Worm (Caenorhabditis elegans): ENCODE data around the gene F58G11.4.
A peak's percentile ranks its signal among the peaks of the same experiment; 100 is the strongest.

F58G11.4 gene

DNA sequence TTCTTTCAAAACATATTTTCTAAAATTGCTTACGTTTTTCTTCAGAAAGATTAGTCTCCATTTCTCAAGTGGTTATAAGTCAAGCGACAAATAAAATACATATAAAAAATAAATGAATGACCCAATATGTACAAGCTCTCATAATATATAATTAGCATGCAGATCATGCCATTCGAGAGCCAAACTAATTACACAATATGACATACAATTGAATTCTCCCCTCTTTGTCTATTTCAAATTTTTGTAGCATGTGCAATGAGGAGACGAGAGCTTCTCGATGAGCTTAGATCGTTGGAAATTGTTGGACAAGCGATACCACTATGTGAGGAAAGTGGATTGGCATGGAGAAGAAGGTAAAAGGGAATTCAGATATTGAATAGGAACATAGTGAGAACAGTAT, 34.9 kb downstream of the F58G11.4 start, which contains the start of gene hlh-34:
Gene hlh-34, minus strand, starts transcription at position 101 of the 400 bp plus-strand sequence.
- TF ChIP-seq ces-1 (GFP tag; optimal IDR thresholded peaks at IDR 0.05) (peak; percentile 79), ceh-39 (tag; optimal IDR thresholded peaks at IDR 0.05) (no peak)

DNA sequence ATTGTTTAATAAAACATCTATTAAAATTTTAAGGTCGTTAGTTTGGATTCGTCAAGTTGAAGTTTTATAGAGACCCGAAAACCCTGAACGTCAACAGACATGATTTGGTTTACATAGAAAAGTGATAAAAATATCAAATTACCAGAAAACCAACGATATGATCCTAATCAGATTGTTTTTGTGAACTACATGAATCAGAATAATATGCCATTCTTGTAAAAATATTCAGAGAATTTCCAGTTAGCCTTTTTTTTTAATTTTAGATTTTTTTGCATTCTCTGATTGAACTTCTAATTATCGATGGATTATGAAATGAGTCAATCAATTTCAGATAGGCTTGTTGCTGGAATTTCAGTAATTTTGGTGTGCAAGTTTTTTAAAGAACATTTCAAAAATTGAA, 38.7 kb downstream of the F58G11.4 start, which contains the start of gene srx-96:
Gene srx-96, plus strand, starts transcription at position 301 of the 400 bp plus-strand sequence.
- no peak for TF ChIP-seq nhr-2 (tag; optimal IDR thresholded peaks at IDR 0.05)
- TF ChIP-seq tbx-8 (GFP tag; optimal IDR thresholded peaks at IDR 0.05), result no peak
- TF ChIP-seq ham-2 (GFP tag; optimal IDR thresholded peaks at IDR 0.05), result no peak
- TF ChIP-seq M03D4.4 (tag; optimal IDR thresholded peaks at IDR 0.05), result no peak
- no peak for TF ChIP-seq nhr-28 (tag; optimal IDR thresholded peaks at IDR 0.05)
- no peak for TF ChIP-seq elt-1 (tag; optimal IDR thresholded peaks at IDR 0.05; ENCODE audit: borderline replicate concordance, insufficient read depth)
- no peak for TF ChIP-seq ztf-11 (tag; optimal IDR thresholded peaks at IDR 0.05)

ce11 chrV:13715223-13715686, 42.9 kb downstream of the F58G11.4 start, which contains the start of gene zipt-9:
Gene zipt-9 (minus strand): TSS chrV:13715273.
- TF ChIP-seq unc-120 (tag; optimal IDR thresholded peaks at IDR 0.05; ENCODE audit: poor library complexity, severe bottlenecking) (no peak), bed-3 (GFP tag; optimal IDR thresholded peaks at IDR 0.05) (no peak), pha-4 (tag; optimal IDR thresholded peaks at IDR 0.05) (peak; percentile 42), zip-8 (tag; optimal IDR thresholded peaks at IDR 0.05) (no peak), ceh-39 (tag; optimal IDR thresholded peaks at IDR 0.05) (peak; percentile 9), hlh-1 (tag; optimal IDR thresholded peaks at IDR 0.05) (no peak), mep-1 (tag; optimal IDR thresholded peaks at IDR 0.05) (peak; percentile 83), elt-3 (tag; optimal IDR thresholded peaks at IDR 0.05) (no peak), tbx-8 (GFP tag; optimal IDR thresholded peaks at IDR 0.05) (no peak), nhr-2 (tag; optimal IDR thresholded peaks at IDR 0.05) (no peak), flh-1 (GFP tag; optimal IDR thresholded peaks at IDR 0.05) (no peak), sem-2 (GFP tag; optimal IDR thresholded peaks at IDR 0.05) (peak; percentile 9), ces-1 (GFP tag; optimal IDR thresholded peaks at IDR 0.05) (no peak), nhr-237 (tag; optimal IDR thresholded peaks at IDR 0.05) (peak; percentile 66), ceh-83 (GFP tag; optimal IDR thresholded peaks at IDR 0.05) (no peak), M03D4.4 (tag; optimal IDR thresholded peaks at IDR 0.05) (peak; percentile 42), drap-1 (GFP tag; optimal IDR thresholded peaks at IDR 0.05) (peak; percentile 35), nhr-76 (tag; optimal IDR thresholded peaks at IDR 0.05) (no peak), lsy-2 (tag; optimal IDR thresholded peaks at IDR 0.05) (peak; percentile 68), lin-32 (GFP tag; optimal IDR thresholded peaks at IDR 0.05) (peak; percentile 20), unc-39 (tag; optimal IDR thresholded peaks at IDR 0.05) (no peak), nhr-12 (tag; optimal IDR thresholded peaks at IDR 0.05) (no peak), cnd-1 (tag; optimal IDR thresholded peaks at IDR 0.05) (peak; percentile 54), lin-13 (tag; optimal IDR thresholded peaks at IDR 0.05) (peak; percentile 64), ztf-11 (tag; optimal IDR thresholded peaks at IDR 0.05) (no peak), sptf-1 (tag; optimal IDR thresholded peaks at IDR 0.05) (peak; percentile 79), snpc-4 (tag; optimal IDR thresholded peaks at IDR 0.05) (no peak), blmp-1 (tag; optimal IDR thresholded peaks at IDR 0.05) (peak; percentile 46), ceh-43 (GFP tag; optimal IDR thresholded peaks at IDR 0.05) (no peak), mls-2 (tag; optimal IDR thresholded peaks at IDR 0.05) (no peak), mab-5 (tag; optimal IDR thresholded peaks at IDR 0.05) (no peak), elt-1 (tag; optimal IDR thresholded peaks at IDR 0.05; ENCODE audit: borderline replicate concordance, insufficient read depth) (peak; percentile 6), unc-62 (GFP tag; optimal IDR thresholded peaks at IDR 0.05) (no peak), nhr-28 (tag; optimal IDR thresholded peaks at IDR 0.05) (no peak), ham-2 (GFP tag; optimal IDR thresholded peaks at IDR 0.05) (no peak)

- TF ChIP-seq flh-1 (GFP tag; optimal IDR thresholded peaks at IDR 0.05) (no peak), mab-5 (tag; optimal IDR thresholded peaks at IDR 0.05) (no peak), pha-4 (tag; optimal IDR thresholded peaks at IDR 0.05) (no peak), ham-2 (GFP tag; optimal IDR thresholded peaks at IDR 0.05) (no peak), nhr-12 (tag; optimal IDR thresholded peaks at IDR 0.05) (no peak), elt-3 (tag; optimal IDR thresholded peaks at IDR 0.05) (no peak)
These were observed 44.1 kb downstream of the F58G11.4 start, which contains the start of gene T01D3.6 for ce11 chrV:13716531-13716930. Gene T01D3.6 (plus strand): TSS chrV:13716824.

Measured in whole organism, mixed stage, embryonic.